Worm (Caenorhabditis elegans) whole organism, L4 larva: ENCODE measurements around the gene srbc-50.
A peak's percentile ranks its signal among the peaks of the same experiment; 100 is the strongest.

ENCODE experiments used
- D1046.2 ChIP-seq: fragments of 200-800 bp; sonication (Bioruptor generic); IDR thresholded peaks from 2 replicates; pipeline ENCODE4 v1.3.6; 2022; ENCODE audit warnings: missing genetic modification characterization, missing compliant biosample characterization
- F26F4.8 ChIP-seq: fragments of 200-800 bp; sonication (Bioruptor generic); conservative IDR thresholded peaks from 2 replicates; pipeline ENCODE4 v1.3.6; 2022; ENCODE audit warnings: missing genetic modification characterization, missing compliant biosample characterization
- F44E2.7 ChIP-seq: fragments of 200-800 bp; sonication (Bioruptor generic); IDR thresholded peaks from 2 replicates; pipeline ENCODE4 v2.1.2; 2022; ENCODE audit warnings: missing genetic modification characterization, missing compliant biosample characterization
- F49E8.2 ChIP-seq: sonication (generic microtip); optimal IDR thresholded peaks from 2 replicates; lab custom pipeline; 2016; ENCODE audit warnings: missing compliant biosample characterization, mild to moderate bottlenecking, missing genetic modification characterization, borderline replicate concordance
- T20F7.1 ChIP-seq: fragments of 200-800 bp; sonication (Bioruptor generic); optimal IDR thresholded peaks from 2 replicates; lab custom pipeline; 2018; ENCODE audit warnings: mild to moderate bottlenecking, missing genetic modification characterization, missing compliant biosample characterization
- Y5F2A.4 ChIP-seq: fragments of 200-800 bp; sonication (Bioruptor generic); optimal IDR thresholded peaks from 2 replicates; lab custom pipeline; 2018; ENCODE audit warnings: mild to moderate bottlenecking, missing genetic modification characterization, missing compliant biosample characterization
- aly-2 ChIP-seq: sonication (generic microtip); optimal IDR thresholded peaks from 2 replicates; lab custom pipeline; 2018; ENCODE audit warnings: missing biosample characterization, missing genetic modification characterization
- ama-1 ChIP-seq: fragments of 150-350 bp; optimal IDR thresholded peaks from 2 replicates; lab custom pipeline; 2014; ENCODE audit warnings: inconsistent platforms, mixed read lengths
- ces-1 ChIP-seq: fragments of 150-350 bp; sonication (generic microtip); optimal IDR thresholded peaks from 4 replicates; lab custom pipeline; 2014; ENCODE audit warnings: missing biosample characterization, missing genetic modification reagents, missing genetic modification characterization
- cey-2 ChIP-seq: sonication (generic microtip); optimal IDR thresholded peaks from 3 replicates; lab custom pipeline; 2017; ENCODE audit warnings: missing genetic modification characterization, mild to moderate bottlenecking, missing compliant biosample characterization, antibody characterized with exemption, borderline replicate concordance; ENCODE audit not compliant: insufficient read depth
- ctbp-1 ChIP-seq: fragments of 200-800 bp; sonication (Bioruptor generic); IDR thresholded peaks from 2 replicates; pipeline ENCODE4 v1.3.6; 2022; ENCODE audit warnings: missing genetic modification reagents, missing genetic modification characterization, missing compliant biosample characterization
- daf-19 ChIP-seq: fragments of 200-800 bp; sonication (Bioruptor generic); conservative IDR thresholded peaks from 2 replicates; pipeline ENCODE4 v1.3.6; 2022; ENCODE audit warnings: missing genetic modification characterization, missing compliant biosample characterization
- daf-8 ChIP-seq: fragments of 200-800 bp; sonication (Bioruptor generic); IDR thresholded peaks from 2 replicates; pipeline ENCODE4 v1.3.6; 2022; ENCODE audit warnings: missing genetic modification characterization, missing compliant biosample characterization
- dmd-8 ChIP-seq: fragments of 200-800 bp; sonication (Bioruptor generic); IDR thresholded peaks from 2 replicates; pipeline ENCODE4 v1.3.6; 2022; ENCODE audit warnings: missing genetic modification characterization, missing compliant biosample characterization
- dmd-9 ChIP-seq: fragments of 200-800 bp; sonication (Bioruptor generic); IDR thresholded peaks from 2 replicates; pipeline ENCODE4 v1.3.6; 2022; ENCODE audit warnings: missing genetic modification reagents, missing genetic modification characterization, missing compliant biosample characterization
- dpl-1 ChIP-seq: fragments of 150-350 bp; optimal IDR thresholded peaks from 2 replicates; lab custom pipeline; 2014; ENCODE audit warnings: missing biosample characterization, missing genetic modification reagents, missing genetic modification characterization
- egl-27 ChIP-seq: sonication (generic microtip); optimal IDR thresholded peaks from 3 replicates; lab custom pipeline; 2017; ENCODE audit warnings: missing biosample characterization, missing genetic modification reagents, missing genetic modification characterization
- egl-43 ChIP-seq: fragments of 200-800 bp; sonication (Bioruptor generic); IDR thresholded peaks from 2 replicates; pipeline ENCODE4 v1.3.6; 2022; ENCODE audit warnings: missing genetic modification reagents, missing genetic modification characterization, missing compliant biosample characterization
- fkh-10 ChIP-seq: fragments of 150-350 bp; optimal IDR thresholded peaks from 2 replicates; lab custom pipeline; 2014; ENCODE audit warnings: missing biosample characterization, missing genetic modification reagents, missing genetic modification characterization
- gei-8 ChIP-seq: fragments of 200-800 bp; sonication (Bioruptor generic); optimal IDR thresholded peaks from 2 replicates; lab custom pipeline; 2018; ENCODE audit warnings: mild to moderate bottlenecking, missing genetic modification characterization, missing compliant biosample characterization
- hif-1 ChIP-seq, 2 experiments: sonication (generic microtip); optimal IDR thresholded peaks; 2 replicates each; lab custom pipeline; 2016 to 2017; ENCODE audit warnings: missing compliant biosample characterization in 2 of 2, missing genetic modification characterization in 2 of 2, missing genetic modification reagents in 2 of 2, missing genotype in 2 of 2, mild to moderate bottlenecking in 1 of 2
- hlh-11 ChIP-seq: fragments of 200-800 bp; sonication (Bioruptor generic); optimal IDR thresholded peaks from 2 replicates; lab custom pipeline; 2018; ENCODE audit warnings: mild to moderate bottlenecking, missing genetic modification characterization, missing compliant biosample characterization
- hlh-30 ChIP-seq: sonication (generic microtip); optimal IDR thresholded peaks from 2 replicates; lab custom pipeline; 2017; ENCODE audit warnings: antibody characterized with exemption, mild to moderate bottlenecking, missing genetic modification characterization, missing compliant biosample characterization; ENCODE audit not compliant: insufficient read depth
- hmg-1.1 ChIP-seq: fragments of 200-800 bp; sonication (Bioruptor generic); IDR thresholded peaks from 2 replicates; pipeline ENCODE4 v1.3.6; 2022; ENCODE audit warnings: missing genetic modification reagents, missing genetic modification characterization, missing compliant biosample characterization
- jun-1 ChIP-seq: fragments of 150-350 bp; optimal IDR thresholded peaks from 2 replicates; lab custom pipeline; 2014; ENCODE audit warnings: missing biosample characterization, missing genetic modification reagents, missing genetic modification characterization
- lim-7 ChIP-seq: fragments of 200-800 bp; sonication (Bioruptor generic); IDR thresholded peaks from 2 replicates; pipeline ENCODE4 v1.3.6; 2022; ENCODE audit warnings: missing genetic modification characterization, missing compliant biosample characterization
- lin-15B ChIP-seq: fragments of 150-350 bp; sonication (generic microtip); optimal IDR thresholded peaks from 3 replicates; lab custom pipeline; 2014; ENCODE audit warnings: missing biosample characterization, missing genetic modification characterization
- lir-3 ChIP-seq: sonication (generic microtip); optimal IDR thresholded peaks from 2 replicates; lab custom pipeline; 2016; ENCODE audit warnings: mild to moderate bottlenecking, missing genetic modification characterization, missing compliant biosample characterization
- lsy-2 ChIP-seq, 2 experiments: fragments of 150-350 bp in 1 of 2; sonication (generic microtip) in 1 of 2; optimal IDR thresholded peaks; 2 replicates each; lab custom pipeline; 2014 to 2017; ENCODE audit warnings: missing biosample characterization in 2 of 2, missing genetic modification characterization in 2 of 2
- madf-5 ChIP-seq, 2 experiments: fragments of 200-800 bp; sonication (Bioruptor generic); IDR thresholded peaks; 2 replicates each; pipeline ENCODE4 v1.3.6; 2022; ENCODE audit warnings: missing compliant biosample characterization in 2 of 2, missing genetic modification characterization in 2 of 2
- mdl-1 ChIP-seq, 2 experiments: fragments of 150-350 bp in 1 of 2; sonication (generic microtip) in 1 of 2; optimal IDR thresholded peaks; 2 replicates each; lab custom pipeline; 2014 to 2017; ENCODE audit warnings: missing biosample characterization in 2 of 2, missing genetic modification characterization in 2 of 2
- mdt-29 ChIP-seq: fragments of 200-800 bp; sonication (Bioruptor generic); IDR thresholded peaks from 2 replicates; pipeline ENCODE4 v1.3.6; 2022; ENCODE audit warnings: missing genetic modification reagents, missing genetic modification characterization, missing compliant biosample characterization
- mxl-2 ChIP-seq: fragments of 200-800 bp; sonication (Bioruptor generic); conservative IDR thresholded peaks from 2 replicates; pipeline ENCODE4 v1.3.6; 2022; ENCODE audit warnings: missing genetic modification reagents, missing genetic modification characterization, missing compliant biosample characterization
- mxl-3 ChIP-seq: fragments of 200-800 bp; sonication (Bioruptor generic); optimal IDR thresholded peaks from 2 replicates; lab custom pipeline; 2018; ENCODE audit warnings: mild to moderate bottlenecking, missing genetic modification characterization, missing compliant biosample characterization
- nhr-10 ChIP-seq: fragments of 150-350 bp; optimal IDR thresholded peaks from 2 replicates; lab custom pipeline; 2014; ENCODE audit warnings: missing biosample characterization, missing genetic modification characterization
- nhr-102 ChIP-seq: sonication (generic microtip); optimal IDR thresholded peaks from 2 replicates; lab custom pipeline; 2016; ENCODE audit warnings: mild to moderate bottlenecking, missing genetic modification characterization, moderate library complexity, missing compliant biosample characterization
- nhr-11 ChIP-seq: fragments of 150-350 bp; optimal IDR thresholded peaks from 2 replicates; lab custom pipeline; 2014; ENCODE audit warnings: missing biosample characterization, missing genetic modification characterization
- nhr-48 ChIP-seq: sonication (generic microtip); optimal IDR thresholded peaks from 2 replicates; lab custom pipeline; 2016; ENCODE audit warnings: mild to moderate bottlenecking, missing genetic modification characterization, missing compliant biosample characterization
- nhr-6 ChIP-seq: fragments of 150-350 bp; optimal IDR thresholded peaks from 2 replicates; lab custom pipeline; 2014; ENCODE audit warnings: missing biosample characterization, missing genetic modification characterization
- nhr-76 ChIP-seq: fragments of 150-350 bp; optimal IDR thresholded peaks from 2 replicates; lab custom pipeline; 2014; ENCODE audit warnings: missing biosample characterization, missing genetic modification characterization
- set-16 ChIP-seq: fragments of 200-800 bp; sonication (Bioruptor generic); IDR thresholded peaks from 2 replicates; pipeline ENCODE4 v1.3.6; 2022; ENCODE audit warnings: missing genetic modification reagents, missing genetic modification characterization, missing compliant biosample characterization
- skn-1 ChIP-seq: fragments of 150-350 bp; optimal IDR thresholded peaks from 2 replicates; lab custom pipeline; 2014; ENCODE audit warnings: missing biosample characterization, missing genetic modification characterization
- snpc-4 ChIP-seq: fragments of 150-350 bp; optimal IDR thresholded peaks from 2 replicates; lab custom pipeline; 2014; ENCODE audit warnings: missing biosample characterization, missing genetic modification characterization
- spr-1 ChIP-seq: sonication (generic microtip); optimal IDR thresholded peaks from 2 replicates; lab custom pipeline; 2016; ENCODE audit warnings: mild to moderate bottlenecking, missing genetic modification characterization, missing compliant biosample characterization
- spr-3 ChIP-seq: fragments of 200-800 bp; sonication (Bioruptor generic); optimal IDR thresholded peaks from 2 replicates; lab custom pipeline; 2018; ENCODE audit warnings: mild to moderate bottlenecking, missing genetic modification characterization, missing compliant biosample characterization
- tag-97 ChIP-seq: fragments of 200-800 bp; sonication (Bioruptor generic); IDR thresholded peaks from 2 replicates; pipeline ENCODE4 v1.3.6; 2022; ENCODE audit warnings: missing genetic modification characterization, missing compliant biosample characterization
- unc-130 ChIP-seq: sonication (generic microtip); optimal IDR thresholded peaks from 2 replicates; lab custom pipeline; 2016; ENCODE audit warnings: missing genetic modification reagents, missing genetic modification characterization, missing compliant biosample characterization
- vab-7 ChIP-seq: fragments of 200-800 bp; sonication (Bioruptor generic); IDR thresholded peaks from 2 replicates; pipeline ENCODE4 v1.3.6; 2022; ENCODE audit warnings: missing genetic modification reagents, missing genetic modification characterization, missing compliant biosample characterization
- zag-1 ChIP-seq: fragments of 150-350 bp; optimal IDR thresholded peaks from 2 replicates; lab custom pipeline; 2014; ENCODE audit warnings: missing biosample characterization, missing genetic modification characterization
- zfp-3 ChIP-seq: fragments of 200-800 bp; sonication (Bioruptor generic); conservative IDR thresholded peaks from 2 replicates; pipeline ENCODE4 v1.3.6; 2022; ENCODE audit warnings: missing genetic modification reagents, missing genetic modification characterization, missing compliant biosample characterization
- zip-2 ChIP-seq: fragments of 150-350 bp; optimal IDR thresholded peaks from 2 replicates; lab custom pipeline; 2014; ENCODE audit warnings: missing biosample characterization, missing genetic modification characterization

Gene srbc-50

ce11 chrV:15873762-15874161 is 49.0 kb upstream of the srbc-50 start (continued):
- peak; percentile 74 for TF ChIP-seq aly-2 (tag; lab: Kevin White, UChicago)
- TF ChIP-seq nhr-6 (tag; lab: Kevin White, UChicago), result peak; percentile 14
- peak; percentile 77 for TF ChIP-seq zfp-3 (GFP tag; lab: Robert Waterston, UW)
- peak; percentile 10 for TF ChIP-seq snpc-4
- TF ChIP-seq cey-2 (tag; lab: Kevin White, UChicago), result no peak
- TF ChIP-seq ama-1 (lab: Kevin White, UChicago), result no peak
- TF ChIP-seq hlh-30 (tag; lab: Kevin White, UChicago), result peak; percentile 78
- peak in 1 of 2 experiments; percentile 2 for TF ChIP-seq mdl-1 (tag; optimal IDR thresholded peaks at IDR 0.05; lab: Kevin White, UChicago)
- peak; percentile 41 for TF ChIP-seq zip-2 (tag; lab: Kevin White, UChicago)
- peak; percentile 84 for TF ChIP-seq unc-130 (GFP tag; lab: Kevin White, UChicago)
- peak; percentile 99 for TF ChIP-seq lim-7 (GFP tag; lab: Robert Waterston, UW)
- TF ChIP-seq fkh-10 (GFP tag; lab: Kevin White, UChicago), result no peak
- TF ChIP-seq nhr-48 (tag; lab: Kevin White, UChicago), result peak; percentile 86
- peak; percentile 98 for TF ChIP-seq F26F4.8 (GFP tag; lab: Robert Waterston, UW)
- no peak; the same call in 1 of the 2 replicates for TF ChIP-seq set-16 (GFP tag; lab: Robert Waterston, UW)
- TF ChIP-seq mdt-29 (GFP tag; lab: Robert Waterston, UW), result peak; percentile 88
- peak; percentile 92 for TF ChIP-seq ctbp-1 (GFP tag; lab: Robert Waterston, UW)
- TF ChIP-seq dmd-8 (GFP tag; lab: Robert Waterston, UW), result peak; percentile 99
- TF ChIP-seq tag-97 (GFP tag; lab: Robert Waterston, UW), result 0 out of 2 replicates have a peak, but pooled peaks have one; percentile 45
- TF ChIP-seq hlh-11 (tag; lab: Kevin White, UChicago), result no peak
- TF ChIP-seq spr-3, result peak; percentile 91
- TF ChIP-seq lsy-2 (tag; optimal IDR thresholded peaks at IDR 0.05; lab: Kevin White, UChicago), result peak in 1 of 2 experiments; percentile 42
- TF ChIP-seq egl-43, result peak; percentile 99
- TF ChIP-seq mxl-2 (GFP tag; lab: Robert Waterston, UW), result peak; percentile 86
- TF ChIP-seq nhr-10 (tag; lab: Kevin White, UChicago), result peak; percentile 27
- TF ChIP-seq lir-3 (tag; lab: Kevin White, UChicago), result peak; percentile 89
- TF ChIP-seq hif-1 (tag; optimal IDR thresholded peaks at IDR 0.05; lab: Kevin White, UChicago), result peak; percentile 64 to 80
- peak; percentile 54 for TF ChIP-seq nhr-11 (tag; lab: Kevin White, UChicago)
- peak; percentile 77 for TF ChIP-seq T20F7.1 (GFP tag; lab: Kevin White, UChicago)
- peak; percentile 98 for TF ChIP-seq hmg-1.1 (GFP tag; lab: Robert Waterston, UW)
- peak; percentile 78 for TF ChIP-seq jun-1 (tag; lab: Kevin White, UChicago)
- TF ChIP-seq ces-1 (GFP tag; lab: Kevin White, UChicago), result peak; percentile 26
- peak; percentile 99 for TF ChIP-seq F44E2.7 (GFP tag; lab: Robert Waterston, UW)
- TF ChIP-seq F49E8.2 (tag; lab: Kevin White, UChicago), result peak; percentile 89
- TF ChIP-seq gei-8 (GFP tag; lab: Kevin White, UChicago), result peak; percentile 97
- peak; percentile 93 for TF ChIP-seq spr-1 (tag; lab: Kevin White, UChicago)
- TF ChIP-seq dmd-9 (GFP tag; lab: Robert Waterston, UW), result peak; percentile 85
- no peak for TF ChIP-seq zag-1
- no peak for TF ChIP-seq skn-1 (tag; lab: Kevin White, UChicago)
- TF ChIP-seq vab-7 (GFP tag; lab: Robert Waterston, UW), result peak; percentile 99
- TF ChIP-seq madf-5 (GFP tag; IDR thresholded peaks at IDR 0.05; lab: Robert Waterston, UW), result peak; percentile 97 to 99
- no peak for TF ChIP-seq nhr-102 (tag; lab: Kevin White, UChicago)
- TF ChIP-seq egl-27 (tag; lab: Kevin White, UChicago), result no peak
- TF ChIP-seq daf-8, result peak; percentile 94
- TF ChIP-seq daf-19, result peak; percentile 96
- peak; percentile 96 for TF ChIP-seq D1046.2 (GFP tag; lab: Robert Waterston, UW)
- TF ChIP-seq nhr-76, result no peak
- TF ChIP-seq lin-15B (tag; lab: Kevin White, UChicago), result no peak
- TF ChIP-seq dpl-1 (GFP tag; lab: Kevin White, UChicago), result peak; percentile 55
- peak; percentile 93 for TF ChIP-seq Y5F2A.4 (GFP tag; lab: Kevin White, UChicago)
- peak; percentile 89 for TF ChIP-seq mxl-3 (GFP tag; lab: Kevin White, UChicago)
